Worm (Caenorhabditis elegans) whole organism, L4 larva: ENCODE measurements around the gene C37C3.2.

ENCODE experiments used
- F49E8.2 ChIP-seq: sonication (generic microtip); optimal IDR thresholded peaks from 2 replicates; lab custom pipeline; 2016; ENCODE audit warnings: missing compliant biosample characterization, mild to moderate bottlenecking, missing genetic modification characterization, borderline replicate concordance
- T26A8.4 ChIP-seq: fragments of 200-800 bp; sonication (Bioruptor generic); IDR thresholded peaks from 2 replicates; pipeline ENCODE4 v1.3.6; 2022; ENCODE audit warnings: missing genetic modification characterization, missing compliant biosample characterization
- Y5F2A.4 ChIP-seq: fragments of 200-800 bp; sonication (Bioruptor generic); optimal IDR thresholded peaks from 2 replicates; lab custom pipeline; 2018; ENCODE audit warnings: mild to moderate bottlenecking, missing genetic modification characterization, missing compliant biosample characterization
- aha-1 ChIP-seq: fragments of 150-350 bp; peaks from one replicate; lab custom pipeline; 2014; ENCODE audit warnings: missing biosample characterization, missing genetic modification characterization
- ceh-32 ChIP-seq: sonication (generic microtip); optimal IDR thresholded peaks from 2 replicates; lab custom pipeline; 2016; ENCODE audit warnings: mild to moderate bottlenecking, missing genetic modification characterization, missing compliant biosample characterization; ENCODE audit not compliant: poor library complexity
- ces-1 ChIP-seq: fragments of 150-350 bp; sonication (generic microtip); optimal IDR thresholded peaks from 4 replicates; lab custom pipeline; 2014; ENCODE audit warnings: missing biosample characterization, missing genetic modification reagents, missing genetic modification characterization
- ctbp-1 ChIP-seq: fragments of 200-800 bp; sonication (Bioruptor generic); IDR thresholded peaks from 2 replicates; pipeline ENCODE4 v1.3.6; 2022; ENCODE audit warnings: missing genetic modification reagents, missing genetic modification characterization, missing compliant biosample characterization
- daf-19 ChIP-seq: fragments of 200-800 bp; sonication (Bioruptor generic); conservative IDR thresholded peaks from 2 replicates; pipeline ENCODE4 v1.3.6; 2022; ENCODE audit warnings: missing genetic modification characterization, missing compliant biosample characterization
- dmd-6 ChIP-seq: fragments of 200-800 bp; sonication (Bioruptor generic); IDR thresholded peaks from 2 replicates; pipeline ENCODE4 v1.3.6; 2022; ENCODE audit warnings: missing genetic modification reagents, missing genetic modification characterization, missing compliant biosample characterization
- dpl-1 ChIP-seq: fragments of 150-350 bp; optimal IDR thresholded peaks from 2 replicates; lab custom pipeline; 2014; ENCODE audit warnings: missing biosample characterization, missing genetic modification reagents, missing genetic modification characterization
- fkh-10 ChIP-seq: fragments of 150-350 bp; optimal IDR thresholded peaks from 2 replicates; lab custom pipeline; 2014; ENCODE audit warnings: missing biosample characterization, missing genetic modification reagents, missing genetic modification characterization
- gei-8 ChIP-seq: fragments of 200-800 bp; sonication (Bioruptor generic); optimal IDR thresholded peaks from 2 replicates; lab custom pipeline; 2018; ENCODE audit warnings: mild to moderate bottlenecking, missing genetic modification characterization, missing compliant biosample characterization
- hif-1 ChIP-seq, 2 experiments: sonication (generic microtip); optimal IDR thresholded peaks; 2 replicates each; lab custom pipeline; 2016 to 2017; ENCODE audit warnings: missing compliant biosample characterization in 2 of 2, missing genetic modification characterization in 2 of 2, missing genetic modification reagents in 2 of 2, missing genotype in 2 of 2, mild to moderate bottlenecking in 1 of 2
- hlh-11 ChIP-seq: fragments of 200-800 bp; sonication (Bioruptor generic); optimal IDR thresholded peaks from 2 replicates; lab custom pipeline; 2018; ENCODE audit warnings: mild to moderate bottlenecking, missing genetic modification characterization, missing compliant biosample characterization
- hlh-30 ChIP-seq: sonication (generic microtip); optimal IDR thresholded peaks from 2 replicates; lab custom pipeline; 2017; ENCODE audit warnings: antibody characterized with exemption, mild to moderate bottlenecking, missing genetic modification characterization, missing compliant biosample characterization; ENCODE audit not compliant: insufficient read depth
- hmg-1.1 ChIP-seq: fragments of 200-800 bp; sonication (Bioruptor generic); IDR thresholded peaks from 2 replicates; pipeline ENCODE4 v1.3.6; 2022; ENCODE audit warnings: missing genetic modification reagents, missing genetic modification characterization, missing compliant biosample characterization
- lin-15B ChIP-seq: fragments of 150-350 bp; sonication (generic microtip); optimal IDR thresholded peaks from 3 replicates; lab custom pipeline; 2014; ENCODE audit warnings: missing biosample characterization, missing genetic modification characterization
- lin-38 ChIP-seq: fragments of 200-800 bp; sonication (Bioruptor generic); IDR thresholded peaks from 2 replicates; pipeline ENCODE4 v1.3.6; 2022; ENCODE audit warnings: missing genetic modification reagents, missing genetic modification characterization, missing compliant biosample characterization
- lin-39 ChIP-seq: fragments of 150-350 bp; optimal IDR thresholded peaks from 2 replicates; lab custom pipeline; 2014; ENCODE audit warnings: missing biosample characterization, missing genetic modification reagents, missing genetic modification characterization
- lsy-2 ChIP-seq, 2 experiments: fragments of 150-350 bp in 1 of 2; sonication (generic microtip) in 1 of 2; optimal IDR thresholded peaks; 2 replicates each; lab custom pipeline; 2014 to 2017; ENCODE audit warnings: missing biosample characterization in 2 of 2, missing genetic modification characterization in 2 of 2
- mep-1 ChIP-seq: fragments of 150-350 bp; sonication (generic microtip); optimal IDR thresholded peaks from 3 replicates; lab custom pipeline; 2014; ENCODE audit warnings: missing biosample characterization, missing genetic modification characterization
- mes-2 ChIP-seq: sonication (generic microtip); optimal IDR thresholded peaks from 2 replicates; lab custom pipeline; 2016; ENCODE audit warnings: missing genotype, mild to moderate bottlenecking, missing genetic modification characterization, missing compliant biosample characterization; ENCODE audit not compliant: poor library complexity, severe bottlenecking
- mxl-2 ChIP-seq: fragments of 200-800 bp; sonication (Bioruptor generic); conservative IDR thresholded peaks from 2 replicates; pipeline ENCODE4 v1.3.6; 2022; ENCODE audit warnings: missing genetic modification reagents, missing genetic modification characterization, missing compliant biosample characterization
- nhr-237 ChIP-seq: sonication (generic microtip); optimal IDR thresholded peaks from 2 replicates; lab custom pipeline; 2017; ENCODE audit warnings: missing biosample characterization, missing genetic modification characterization
- nhr-28 ChIP-seq: fragments of 150-350 bp; optimal IDR thresholded peaks from 2 replicates; lab custom pipeline; 2014; ENCODE audit warnings: missing biosample characterization, missing genetic modification characterization
- nhr-48 ChIP-seq: sonication (generic microtip); optimal IDR thresholded peaks from 2 replicates; lab custom pipeline; 2016; ENCODE audit warnings: mild to moderate bottlenecking, missing genetic modification characterization, missing compliant biosample characterization
- nhr-77 ChIP-seq: fragments of 150-350 bp; optimal IDR thresholded peaks from 2 replicates; lab custom pipeline; 2014; ENCODE audit warnings: missing biosample characterization, missing genetic modification characterization
- pha-4 ChIP-seq, 2 experiments: fragments of 150-350 bp in 1 of 2; fragments of 200-800 bp in 1 of 2; sonication (Bioruptor generic) in 1 of 2; IDR thresholded peaks in 1 of 2; optimal IDR thresholded peaks in 1 of 2; 2 replicates each; pipeline versions ENCODE4 v1.3.6 to Lab custom; 2014 to 2022; ENCODE audit warnings: missing genetic modification characterization in 2 of 2, missing genetic modification reagents in 2 of 2, missing biosample characterization in 1 of 2, missing compliant biosample characterization in 1 of 2
- php-3 ChIP-seq: fragments of 200-800 bp; sonication (Bioruptor generic); IDR thresholded peaks from 2 replicates; pipeline ENCODE4 v1.3.6; 2022; ENCODE audit warnings: missing genetic modification reagents, missing genetic modification characterization, missing compliant biosample characterization
- pqm-1 ChIP-seq: sonication (generic microtip); optimal IDR thresholded peaks from 2 replicates; lab custom pipeline; 2017; ENCODE audit warnings: missing biosample characterization, missing genetic modification characterization
- rbr-2 ChIP-seq: sonication (generic microtip); optimal IDR thresholded peaks from 2 replicates; lab custom pipeline; 2016; ENCODE audit warnings: missing genotype, missing genetic modification characterization, missing compliant biosample characterization
- spr-3 ChIP-seq: fragments of 200-800 bp; sonication (Bioruptor generic); optimal IDR thresholded peaks from 2 replicates; lab custom pipeline; 2018; ENCODE audit warnings: mild to moderate bottlenecking, missing genetic modification characterization, missing compliant biosample characterization
- unc-130 ChIP-seq: sonication (generic microtip); optimal IDR thresholded peaks from 2 replicates; lab custom pipeline; 2016; ENCODE audit warnings: missing genetic modification reagents, missing genetic modification characterization, missing compliant biosample characterization
- zag-1 ChIP-seq: fragments of 150-350 bp; optimal IDR thresholded peaks from 2 replicates; lab custom pipeline; 2014; ENCODE audit warnings: missing biosample characterization, missing genetic modification characterization
- zfp-2 ChIP-seq: sonication (generic microtip); optimal IDR thresholded peaks from 2 replicates; lab custom pipeline; 2016; ENCODE audit warnings: mild to moderate bottlenecking, missing genetic modification characterization, missing compliant biosample characterization
- zfp-3 ChIP-seq: fragments of 200-800 bp; sonication (Bioruptor generic); conservative IDR thresholded peaks from 2 replicates; pipeline ENCODE4 v1.3.6; 2022; ENCODE audit warnings: missing genetic modification reagents, missing genetic modification characterization, missing compliant biosample characterization

C37C3.2 gene

DNA sequence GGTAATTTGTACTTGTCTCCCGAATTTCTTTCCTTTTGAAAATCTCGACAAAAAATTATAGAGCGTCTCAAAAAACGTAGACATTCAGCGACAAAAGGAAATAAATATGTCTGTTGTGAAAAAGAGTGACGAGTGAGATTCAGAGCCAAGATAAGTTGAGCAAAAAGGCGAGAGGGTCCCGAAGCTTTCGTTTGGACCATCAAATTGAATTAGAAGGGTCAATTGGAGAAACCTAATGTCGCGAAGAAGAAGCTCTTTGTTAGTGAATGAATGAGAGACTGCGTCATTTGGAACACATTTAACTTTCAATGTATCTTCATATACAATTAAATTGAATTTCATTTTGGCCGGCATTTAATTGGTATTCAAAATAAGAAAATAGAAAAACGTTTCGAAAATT is 39.3 kb upstream of the C37C3.2 start:
- 0 out of 2 replicates have a peak, but pooled peaks have one; percentile 31 for TF ChIP-seq ctbp-1 (GFP tag; lab: Robert Waterston, UW)
- no peak for TF ChIP-seq rbr-2 (tag; lab: Kevin White, UChicago)
- TF ChIP-seq php-3 (GFP tag; lab: Robert Waterston, UW), result no peak
- no peak for TF ChIP-seq nhr-77
- peak; percentile 56 for TF ChIP-seq fkh-10 (GFP tag; lab: Kevin White, UChicago)
- no peak for TF ChIP-seq F49E8.2 (tag; lab: Kevin White, UChicago)
- TF ChIP-seq ces-1 (GFP tag; lab: Kevin White, UChicago), result peak; percentile 65

DNA sequence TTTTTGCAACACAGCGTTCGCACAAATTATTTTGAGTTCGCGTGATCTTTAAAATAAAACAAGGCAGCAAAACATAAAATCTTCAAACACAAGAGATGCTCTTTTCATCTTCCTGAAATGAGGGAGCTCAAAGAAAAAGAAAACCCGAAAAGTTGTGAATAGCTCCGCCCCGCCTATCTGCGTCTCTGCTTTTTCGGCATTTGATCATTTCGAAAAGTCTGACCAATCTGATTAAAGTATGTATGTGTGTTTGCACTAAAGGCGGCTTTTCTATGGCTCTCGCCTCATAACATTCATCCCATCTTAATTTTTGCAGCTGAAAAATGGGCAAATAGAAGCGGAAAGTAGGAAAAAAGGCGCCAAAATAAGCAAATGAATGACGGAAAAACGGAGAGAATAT is 36.2 kb upstream of the C37C3.2 start:
- no peak for TF ChIP-seq nhr-48 (tag; lab: Kevin White, UChicago)
- no peak for TF ChIP-seq spr-3 (GFP tag; lab: Kevin White, UChicago)
- no peak for TF ChIP-seq zfp-2 (tag; lab: Kevin White, UChicago)
- TF ChIP-seq T26A8.4 (GFP tag; lab: Robert Waterston, UW), result no peak
- TF ChIP-seq fkh-10 (GFP tag; lab: Kevin White, UChicago), result peak; percentile 19
- TF ChIP-seq, all 104 proteins: peak for 1

- TF ChIP-seq lin-15B (tag; lab: Kevin White, UChicago) (no peak), dpl-1 (GFP tag; lab: Kevin White, UChicago) (peak; percentile 23), lsy-2 (tag; optimal IDR thresholded peaks at IDR 0.05; lab: Kevin White, UChicago) (peak in 1 of 2 experiments; percentile 64), nhr-28 (tag; lab: Kevin White, UChicago) (peak; percentile 32), lin-39 (tag; lab: Kevin White, UChicago) (no peak), gei-8 (GFP tag; lab: Kevin White, UChicago) (no peak), lin-38 (GFP tag; lab: Robert Waterston, UW) (peak; percentile 88), hlh-11 (tag; lab: Kevin White, UChicago) (peak; percentile 8), zag-1 (tag; lab: Kevin White, UChicago) (no peak), daf-19 (GFP tag; lab: Robert Waterston, UW) (no peak), unc-130 (GFP tag; lab: Kevin White, UChicago) (peak; percentile 15), pqm-1 (tag; lab: Kevin White, UChicago) (peak; percentile 56), mes-2 (tag; lab: Kevin White, UChicago) (peak; percentile 89), zfp-3 (GFP tag; lab: Robert Waterston, UW) (no peak), nhr-237 (tag; lab: Kevin White, UChicago) (no peak), mep-1 (tag; lab: Kevin White, UChicago) (peak; percentile 61), T26A8.4 (GFP tag; lab: Robert Waterston, UW) (no peak), pha-4 (GFP tag; IDR thresholded peaks at IDR 0.05; lab: Robert Waterston, UW) (no peak), pha-4 (tag; optimal IDR thresholded peaks at IDR 0.05; lab: Kevin White, UChicago) (no peak), hlh-30 (tag; lab: Kevin White, UChicago) (no peak), hif-1 (tag; optimal IDR thresholded peaks at IDR 0.05; lab: Kevin White, UChicago) (peak in 1 of 2 experiments; percentile 46), hmg-1.1 (no peak), mxl-2 (GFP tag; lab: Robert Waterston, UW) (no peak), ceh-32 (no peak), dmd-6 (GFP tag; lab: Robert Waterston, UW) (peak; percentile 41; the same call in 1 of the 2 replicates), Y5F2A.4 (GFP tag; lab: Kevin White, UChicago) (no peak), nhr-77 (peak; percentile 57), aha-1 (tag; lab: Kevin White, UChicago) (peak; percentile 17)
Measured at ce11 chrV:7820270-7820669, 35.5 kb upstream of the C37C3.2 start, which contains the start of gene lbp-4. lbp-4 (plus strand) TSS chrV:7820578.
